Fruit fly (Drosophila melanogaster) whole organism, embryonic: Measurements from ENCODE around the gene SIFaR.

Experiments
- Abd-B ChIP-seq: fragments of 200-800 bp; sonication (Bioruptor generic); optimal IDR thresholded peaks from 2 replicates; lab custom pipeline; 2018; ENCODE audit warnings: missing biosample characterization, mild to moderate bottlenecking, missing genetic modification characterization, moderate library complexity
- Bdp1 ChIP-seq: fragments of 200-800 bp; sonication (Bioruptor generic); optimal IDR thresholded peaks from 3 replicates; lab custom pipeline; 2016; ENCODE audit warnings: missing biosample characterization, missing genetic modification characterization
- Bteb2 ChIP-seq: fragments of 200-800 bp; sonication (Bioruptor generic); optimal IDR thresholded peaks from 2 replicates; lab custom pipeline; 2016; ENCODE audit warnings: missing biosample characterization, missing genetic modification characterization
- CG12659 ChIP-seq: fragments of 200-800 bp; sonication (Bioruptor generic); optimal IDR thresholded peaks from 3 replicates; lab custom pipeline; 2017; ENCODE audit warnings: mild to moderate bottlenecking, missing biosample characterization, missing genetic modification reagents, missing genetic modification characterization
- CG12744 ChIP-seq: fragments of 200-800 bp; sonication (Bioruptor generic); optimal IDR thresholded peaks from 2 replicates; lab custom pipeline; 2016; ENCODE audit warnings: missing biosample characterization, missing genetic modification characterization
- CG13296 ChIP-seq: fragments of 200-800 bp; sonication (Bioruptor generic); optimal IDR thresholded peaks from 3 replicates; lab custom pipeline; 2018; ENCODE audit warnings: missing biosample characterization, mild to moderate bottlenecking, missing genetic modification characterization
- CG13775 ChIP-seq: fragments of 200-800 bp; sonication (Bioruptor generic); optimal IDR thresholded peaks from 3 replicates; lab custom pipeline; 2017; ENCODE audit warnings: missing biosample characterization, mild to moderate bottlenecking, missing genetic modification characterization
- CG14441 ChIP-seq: fragments of 200-800 bp; sonication (Bioruptor generic); IDR thresholded peaks from 2 replicates; pipeline ENCODE4 v1.3.6; 2022; ENCODE audit warnings: missing biosample characterization, missing genetic modification characterization
- CG14667 ChIP-seq: fragments of 200-800 bp; sonication (Bioruptor generic); IDR thresholded peaks from 2 replicates; pipeline ENCODE4 v1.3.6; 2022; ENCODE audit warnings: missing biosample characterization, missing genetic modification characterization
- CG14860 ChIP-seq: fragments of 200-800 bp; sonication (Bioruptor generic); IDR thresholded peaks from 3 replicates; pipeline ENCODE4 v1.3.6; 2022; ENCODE audit warnings: missing biosample characterization, missing genetic modification characterization; ENCODE audit not compliant: partially characterized antibody
- CG1529 ChIP-seq: fragments of 200-800 bp; sonication (Bioruptor generic); optimal IDR thresholded peaks from 3 replicates; lab custom pipeline; 2018; ENCODE audit warnings: missing biosample characterization, missing genetic modification characterization
- CG16813 ChIP-seq: fragments of 200-800 bp; sonication (Bioruptor generic); IDR thresholded peaks from 3 replicates; pipeline ENCODE4 v1.3.6; 2022; ENCODE audit warnings: missing biosample characterization, missing genetic modification characterization; ENCODE audit not compliant: partially characterized antibody
- CG16863 ChIP-seq: fragments of 200-800 bp; sonication (Bioruptor generic); optimal IDR thresholded peaks from 3 replicates; lab custom pipeline; 2016; ENCODE audit warnings: missing biosample characterization, missing genetic modification characterization
- CG17186 ChIP-seq: fragments of 200-800 bp; sonication (Bioruptor generic); optimal IDR thresholded peaks from 3 replicates; lab custom pipeline; 2017; ENCODE audit warnings: missing biosample characterization, missing genetic modification reagents, missing genetic modification characterization
- CG17359 ChIP-seq: fragments of 200-800 bp; sonication (Bioruptor generic); optimal IDR thresholded peaks from 3 replicates; lab custom pipeline; 2018; ENCODE audit warnings: missing biosample characterization, mild to moderate bottlenecking, missing genetic modification characterization, moderate library complexity
- CG17568 ChIP-seq: fragments of 200-800 bp; sonication (Bioruptor generic); optimal IDR thresholded peaks from 2 replicates; lab custom pipeline; 2018; ENCODE audit warnings: missing biosample characterization, mild to moderate bottlenecking, missing genetic modification characterization, moderate library complexity
- CG17829 ChIP-seq: fragments of 200-800 bp; optimal IDR thresholded peaks from 2 replicates; lab custom pipeline; 2019; ENCODE audit warnings: missing biosample characterization, mild to moderate bottlenecking, missing genetic modification characterization, moderate library complexity
- CG18011 ChIP-seq: fragments of 200-800 bp; sonication (Bioruptor generic); optimal IDR thresholded peaks from 2 replicates; lab custom pipeline; 2017; ENCODE audit warnings: missing biosample characterization, missing genetic modification characterization, mild to moderate bottlenecking, moderate library complexity, missing genotype
- CG30020 ChIP-seq: fragments of 200-800 bp; optimal IDR thresholded peaks from 2 replicates; lab custom pipeline; 2019; ENCODE audit warnings: missing biosample characterization, mild to moderate bottlenecking, missing genetic modification characterization, moderate library complexity
- CG30403 ChIP-seq: fragments of 200-800 bp; sonication (Bioruptor generic); optimal IDR thresholded peaks from 3 replicates; lab custom pipeline; 2016; ENCODE audit warnings: missing biosample characterization, missing genetic modification characterization
- CG33557 ChIP-seq: fragments of 200-800 bp; sonication (Bioruptor generic); optimal IDR thresholded peaks from 2 replicates; lab custom pipeline; 2019; ENCODE audit warnings: missing biosample characterization, mild to moderate bottlenecking, missing genetic modification characterization, moderate library complexity
- CG34422 ChIP-seq: fragments of 200-800 bp; sonication (Bioruptor generic); IDR thresholded peaks from 3 replicates; pipeline ENCODE4 v1.3.6; 2022; ENCODE audit warnings: missing biosample characterization, missing genetic modification characterization
- CG4424 ChIP-seq: fragments of 200-800 bp; sonication (Bioruptor generic); optimal IDR thresholded peaks from 3 replicates; lab custom pipeline; 2016; ENCODE audit warnings: missing biosample characterization, missing genetic modification characterization
- CG4820 ChIP-seq: fragments of 200-800 bp; sonication (Bioruptor generic); optimal IDR thresholded peaks from 3 replicates; lab custom pipeline; 2016; ENCODE audit warnings: missing biosample characterization, missing genetic modification characterization
- CG5180 ChIP-seq: fragments of 200-800 bp; sonication (Bioruptor generic); optimal IDR thresholded peaks from 3 replicates; lab custom pipeline; 2017; ENCODE audit warnings: missing biosample characterization, missing genetic modification characterization, mild to moderate bottlenecking, moderate library complexity, missing genetic modification reagents
- CG5245 ChIP-seq: fragments of 200-800 bp; sonication (Bioruptor generic); optimal IDR thresholded peaks from 3 replicates; lab custom pipeline; 2016; ENCODE audit warnings: missing biosample characterization, missing genetic modification characterization
- CG6683 ChIP-seq: fragments of 200-800 bp; sonication (Bioruptor generic); optimal IDR thresholded peaks from 2 replicates; lab custom pipeline; 2017; ENCODE audit warnings: missing biosample characterization, mild to moderate bottlenecking, missing genetic modification characterization, missing genetic modification reagents
- CG8765 ChIP-seq: fragments of 200-800 bp; sonication (Bioruptor generic); IDR thresholded peaks from 2 replicates; pipeline ENCODE4 v1.3.6; 2022; ENCODE audit warnings: missing biosample characterization, missing genetic modification characterization
- Dref ChIP-seq: fragments of 200-800 bp; sonication (Bioruptor generic); IDR thresholded peaks from 2 replicates; pipeline ENCODE4 v1.3.6; 2022; ENCODE audit warnings: missing biosample characterization, missing genetic modification characterization
- Ets65A ChIP-seq: fragments of 200-800 bp; sonication (Bioruptor generic); peaks from one replicate; lab custom pipeline; 2016; ENCODE audit warnings: missing biosample characterization, missing genetic modification characterization
- Hsf ChIP-seq: fragments of 200-800 bp; sonication (Bioruptor generic); optimal IDR thresholded peaks from 3 replicates; lab custom pipeline; 2016; ENCODE audit warnings: missing biosample characterization, missing genetic modification characterization
- Med ChIP-seq: fragments of 200-800 bp; sonication (Bioruptor generic); peaks from one replicate; lab custom pipeline; 2016; ENCODE audit warnings: missing biosample characterization, missing genetic modification characterization, mild to moderate bottlenecking, inconsistent platforms, moderate library complexity
- Meics ChIP-seq: fragments of 200-800 bp; sonication (Bioruptor generic); optimal IDR thresholded peaks from 2 replicates; lab custom pipeline; 2017; ENCODE audit warnings: missing biosample characterization, mild to moderate bottlenecking, missing genetic modification characterization
- Mes4 ChIP-seq: fragments of 200-800 bp; sonication (Bioruptor generic); optimal IDR thresholded peaks from 2 replicates; lab custom pipeline; 2016; ENCODE audit warnings: missing biosample characterization, missing genetic modification characterization
- Myb ChIP-seq: fragments of 200-800 bp; sonication (Bioruptor generic); optimal IDR thresholded peaks from 2 replicates; lab custom pipeline; 2016; ENCODE audit warnings: missing biosample characterization, missing genetic modification characterization
- NC2β ChIP-seq: fragments of 200-800 bp; sonication (Bioruptor generic); optimal IDR thresholded peaks from 2 replicates; lab custom pipeline; 2016; ENCODE audit warnings: missing biosample characterization, missing genetic modification characterization
- NFAT ChIP-seq: fragments of 200-800 bp; sonication (Bioruptor generic); IDR thresholded peaks from 2 replicates; pipeline ENCODE4 v1.3.6; 2022; ENCODE audit warnings: missing biosample characterization, missing genetic modification characterization
- YL-1 ChIP-seq: fragments of 200-800 bp; sonication (Bioruptor generic); optimal IDR thresholded peaks from 3 replicates; lab custom pipeline; 2017; ENCODE audit warnings: missing biosample characterization, mild to moderate bottlenecking, missing genetic modification characterization
- disco-r ChIP-seq: fragments of 200-800 bp; sonication (Bioruptor generic); optimal IDR thresholded peaks from 2 replicates; lab custom pipeline; 2016; ENCODE audit warnings: missing biosample characterization, missing genetic modification characterization
- dpn ChIP-seq, 2 experiments: fragments of 200-800 bp; sonication (Bioruptor generic); optimal IDR thresholded peaks; 3 replicates each; lab custom pipeline; 2016; ENCODE audit warnings: missing biosample characterization in 2 of 2, missing genetic modification characterization in 2 of 2
- fd64A ChIP-seq: fragments of 200-800 bp; sonication (Bioruptor generic); optimal IDR thresholded peaks from 3 replicates; lab custom pipeline; 2018; ENCODE audit warnings: missing biosample characterization, mild to moderate bottlenecking, missing genetic modification characterization
- lmd ChIP-seq: fragments of 200-800 bp; sonication (Bioruptor generic); IDR thresholded peaks from 2 replicates; pipeline ENCODE4 v1.3.6; 2022; ENCODE audit warnings: missing biosample characterization, missing genetic modification characterization
- lov ChIP-seq, 2 experiments: fragments of 200-800 bp in 1 of 2; fragments of >200 bp in 1 of 2; sonication (Bioruptor generic) in 1 of 2; IDR thresholded peaks in 1 of 2; optimal IDR thresholded peaks in 1 of 2; 2 replicates in 1 of 2; 3 replicates in 1 of 2; pipeline versions ENCODE4 v1.3.6 to Lab custom; 2017 to 2022; ENCODE audit warnings: missing biosample characterization in 1 of 2, missing genetic modification characterization in 1 of 2
- maf-S ChIP-seq: fragments of 200-800 bp; sonication (Bioruptor generic); optimal IDR thresholded peaks from 2 replicates; lab custom pipeline; 2016; ENCODE audit warnings: missing biosample characterization, missing genetic modification characterization
- pnt ChIP-seq: fragments of 200-800 bp; sonication (Bioruptor generic); optimal IDR thresholded peaks from 3 replicates; lab custom pipeline; 2016; ENCODE audit warnings: missing biosample characterization, missing genetic modification characterization
- pzg ChIP-seq: fragments of 200-800 bp; sonication (Bioruptor generic); optimal IDR thresholded peaks from 3 replicates; lab custom pipeline; 2018; ENCODE audit warnings: missing biosample characterization, mild to moderate bottlenecking, missing genetic modification characterization, moderate library complexity
- sens-2 ChIP-seq: fragments of 200-800 bp; sonication (Bioruptor generic); IDR thresholded peaks from 2 replicates; pipeline ENCODE4 v1.3.6; 2022; ENCODE audit warnings: missing biosample characterization, missing genetic modification characterization
- slbo ChIP-seq: fragments of 200-800 bp; sonication (Bioruptor generic); IDR thresholded peaks from 2 replicates; pipeline ENCODE4 v1.3.6; 2022; ENCODE audit warnings: missing biosample characterization, missing genetic modification characterization
- sob ChIP-seq: fragments of 200-800 bp; sonication (Bioruptor generic); IDR thresholded peaks from 2 replicates; pipeline ENCODE4 v1.3.6; 2022; ENCODE audit warnings: missing biosample characterization, missing genetic modification characterization
- z ChIP-seq: fragments of 200-800 bp; sonication (Bioruptor generic); IDR thresholded peaks from 3 replicates; pipeline ENCODE4 v1.3.6; 2022; ENCODE audit warnings: missing biosample characterization, missing genetic modification characterization
- zfh2 ChIP-seq: fragments of 200-800 bp; sonication (Bioruptor generic); optimal IDR thresholded peaks from 2 replicates; lab custom pipeline; 2016; ENCODE audit warnings: missing biosample characterization, missing genetic modification characterization

Gene SIFaR

DNA sequence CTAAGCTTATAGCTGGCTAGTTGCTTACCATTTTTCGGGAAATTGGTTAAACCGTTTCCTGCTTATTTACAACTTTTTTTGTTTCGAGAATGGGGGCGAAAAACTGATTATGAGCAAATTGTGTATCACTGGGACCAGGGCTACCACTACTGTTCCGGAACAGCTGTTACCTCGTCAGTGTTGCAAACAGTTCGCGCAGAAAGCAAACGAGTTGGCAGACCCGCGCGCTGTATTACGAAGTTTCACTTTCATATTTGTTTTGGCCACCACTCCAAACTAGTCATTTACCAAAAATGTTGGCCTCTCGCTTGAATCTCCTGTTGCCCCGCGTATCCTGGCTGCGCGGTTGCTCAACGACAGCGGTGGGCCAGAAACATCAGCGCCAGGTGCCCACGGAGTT, 23.9 kb downstream of the SIFaR start, which contains the start of the genes AP-2sigma and Idi (continued):
- TF ChIP-seq YL-1 (peak; percentile 92), CG8765 (GFP tag; lab: Robert Waterston, UW) (no peak), CG30403 (GFP tag; lab: Kevin White, UChicago) (peak; percentile 30), CG12744 (GFP tag; lab: Kevin White, UChicago) (no peak), CG17359 (no peak), zfh2 (GFP tag; lab: Kevin White, UChicago) (peak; percentile 36), CG13296 (peak; percentile 3), CG5180 (GFP tag; lab: Kevin White, UChicago) (no peak), CG14441 (GFP tag; lab: Robert Waterston, UW) (no peak), Bdp1 (GFP tag; lab: Kevin White, UChicago) (peak; percentile 25), Ets65A (GFP tag; lab: Kevin White, UChicago) (peak; percentile 90), Med (GFP tag; lab: Kevin White, UChicago) (peak; percentile 91), Bteb2 (GFP tag; lab: Kevin White, UChicago) (no peak), CG34422 (peak; percentile 70; the same call in 2 of the 3 replicates), lov (optimal IDR thresholded peaks at IDR 0.05; lab: Kevin White, UChicago) (no peak), lov (GFP tag; IDR thresholded peaks at IDR 0.05; lab: Robert Waterston, UW) (peak; percentile 76; the same call in 1 of the 3 replicates), CG4820 (GFP tag; lab: Kevin White, UChicago) (peak; percentile 1), NC2β (GFP tag; lab: Kevin White, UChicago) (peak; percentile 16), disco-r (peak; percentile 37), fd64A (no peak), Abd-B (GFP tag; lab: Kevin White, UChicago) (no peak), pnt (GFP tag; lab: Kevin White, UChicago) (no peak), Dref (GFP tag; lab: Robert Waterston, UW) (peak; percentile 41; the same call in 1 of the 2 replicates), sens-2 (GFP tag; lab: Robert Waterston, UW) (no peak), CG18011 (no peak), lmd (GFP tag; lab: Robert Waterston, UW) (0 out of 2 replicates have a peak, but pooled peaks have one; percentile 10), CG16863 (GFP tag; lab: Kevin White, UChicago) (peak; percentile 34), CG5245 (no peak), CG30020 (tag; lab: Kevin White, UChicago) (no peak), Hsf (GFP tag; lab: Kevin White, UChicago) (no peak), Mes4 (GFP tag; lab: Kevin White, UChicago) (peak; percentile 16), CG33557 (GFP tag; lab: Kevin White, UChicago) (peak; percentile 50), maf-S (GFP tag; lab: Kevin White, UChicago) (peak; percentile 14), CG13775 (GFP tag; lab: Kevin White, UChicago) (peak; percentile 0), sob (GFP tag; lab: Robert Waterston, UW) (peak; percentile 56), CG12659 (GFP tag; lab: Kevin White, UChicago) (peak; percentile 53), z (GFP tag; lab: Robert Waterston, UW) (no peak), CG17186 (GFP tag; lab: Kevin White, UChicago) (peak; percentile 76), CG1529 (GFP tag; lab: Kevin White, UChicago) (no peak), NFAT (no peak; the same call in 1 of the 2 replicates), CG6683 (no peak), CG14667 (no peak), slbo (peak; percentile 66), CG17829 (tag; lab: Kevin White, UChicago) (peak; percentile 44), dpn (GFP tag; optimal IDR thresholded peaks at IDR 0.05; lab: Kevin White, UChicago) (peak; percentile 29 to 39), pzg (GFP tag; lab: Kevin White, UChicago) (peak; percentile 88), Meics (peak; percentile 12), CG16813 (GFP tag; lab: Robert Waterston, UW) (peak; percentile 32; the same call in 1 of the 3 replicates), CG17568 (GFP tag; lab: Kevin White, UChicago) (no peak), CG14860 (GFP tag; lab: Robert Waterston, UW) (no peak), CG4424 (GFP tag; lab: Kevin White, UChicago) (peak; percentile 9), Myb (GFP tag; lab: Kevin White, UChicago) (peak; percentile 29)
